Fruit fly (Drosophila melanogaster) whole organism, pupa: ENCODE measurements around the gene Rnb.

Experiments used
- CG10348 ChIP-seq: fragments of 200-800 bp; sonication (Bioruptor generic); IDR thresholded peaks from 2 replicates; pipeline ENCODE4 v1.3.6; 2022; ENCODE audit warnings: missing biosample characterization, missing genetic modification characterization
- CG12605 ChIP-seq: fragments of 200-800 bp; sonication (Bioruptor generic); IDR thresholded peaks from 2 replicates; pipeline ENCODE4 v1.3.6; 2022; ENCODE audit warnings: missing biosample characterization, missing genetic modification characterization
- CG13204 ChIP-seq: fragments of 200-800 bp; sonication (Bioruptor generic); optimal IDR thresholded peaks from 2 replicates; lab custom pipeline; 2018; ENCODE audit warnings: missing biosample characterization, mild to moderate bottlenecking, missing genetic modification characterization, moderate library complexity
- CG14655 ChIP-seq: fragments of 200-800 bp; sonication (Bioruptor generic); optimal IDR thresholded peaks from 3 replicates; lab custom pipeline; 2017; ENCODE audit warnings: mild to moderate bottlenecking, missing biosample characterization, missing genetic modification reagents, missing genetic modification characterization
- CG15710 ChIP-seq: fragments of 200-800 bp; sonication (Bioruptor generic); optimal IDR thresholded peaks from 2 replicates; lab custom pipeline; 2018; ENCODE audit warnings: missing biosample characterization, mild to moderate bottlenecking, missing genetic modification characterization, moderate library complexity
- CG17806 ChIP-seq: fragments of 200-800 bp; sonication (Bioruptor generic); optimal IDR thresholded peaks from 2 replicates; lab custom pipeline; 2018; ENCODE audit warnings: missing biosample characterization, mild to moderate bottlenecking, missing genetic modification characterization, moderate library complexity
- CG32121 ChIP-seq: fragments of 200-800 bp; sonication (Bioruptor generic); IDR thresholded peaks from 2 replicates; pipeline ENCODE4 v1.3.6; 2022; ENCODE audit warnings: missing biosample characterization, missing genetic modification characterization
- CG34367 ChIP-seq: fragments of 200-800 bp; sonication (Bioruptor generic); optimal IDR thresholded peaks from 2 replicates; lab custom pipeline; 2018; ENCODE audit warnings: missing biosample characterization, mild to moderate bottlenecking, missing genetic modification characterization
- CG4496 ChIP-seq: fragments of 200-800 bp; sonication (Bioruptor generic); IDR thresholded peaks from 3 replicates; pipeline ENCODE4 v1.3.6; 2022; ENCODE audit warnings: missing biosample characterization, missing genetic modification characterization
- CG8159 ChIP-seq: fragments of 200-800 bp; sonication (Bioruptor generic); optimal IDR thresholded peaks from 3 replicates; lab custom pipeline; 2018; ENCODE audit warnings: missing biosample characterization, mild to moderate bottlenecking, missing genetic modification characterization, moderate library complexity
- CG8301 ChIP-seq: fragments of 200-800 bp; sonication (Bioruptor generic); optimal IDR thresholded peaks from 2 replicates; lab custom pipeline; 2018; ENCODE audit warnings: missing biosample characterization, mild to moderate bottlenecking, missing genetic modification characterization
- CG9948 ChIP-seq: fragments of 200-800 bp; sonication (Bioruptor generic); optimal IDR thresholded peaks from 2 replicates; lab custom pipeline; 2018; ENCODE audit warnings: missing biosample characterization, mild to moderate bottlenecking, missing genetic modification characterization, moderate library complexity
- D1 ChIP-seq: fragments of 200-800 bp; sonication (Bioruptor generic); optimal IDR thresholded peaks from 2 replicates; lab custom pipeline; 2018; ENCODE audit warnings: missing biosample characterization, mild to moderate bottlenecking, missing genetic modification characterization, moderate library complexity
- EcR ChIP-seq: fragments of 200-800 bp; sonication (Bioruptor generic); optimal IDR thresholded peaks from 3 replicates; lab custom pipeline; 2019; ENCODE audit warnings: missing biosample characterization, missing genetic modification characterization, mild to moderate bottlenecking, moderate library complexity, missing genetic modification reagents
- Ets98B ChIP-seq: fragments of 200-800 bp; sonication (Bioruptor generic); IDR thresholded peaks from 2 replicates; pipeline ENCODE4 v1.3.6; 2022; ENCODE audit warnings: missing biosample characterization, missing genetic modification characterization
- Pif1A ChIP-seq: fragments of 200-800 bp; sonication (Bioruptor generic); optimal IDR thresholded peaks from 3 replicates; lab custom pipeline; 2016; ENCODE audit warnings: missing biosample characterization, missing genetic modification characterization
- Pif1B ChIP-seq: fragments of 200-800 bp; sonication (Bioruptor generic); optimal IDR thresholded peaks from 3 replicates; lab custom pipeline; 2016; ENCODE audit warnings: missing biosample characterization, missing genetic modification characterization
- Snoo ChIP-seq: fragments of 200-800 bp; sonication (Bioruptor generic); optimal IDR thresholded peaks from 3 replicates; lab custom pipeline; 2017; ENCODE audit warnings: missing biosample characterization, mild to moderate bottlenecking, missing genetic modification characterization, inconsistent platforms
- fd96Ca ChIP-seq: fragments of 200-800 bp; sonication (Bioruptor generic); IDR thresholded peaks from 3 replicates; pipeline ENCODE4 v1.3.6; 2022; ENCODE audit warnings: missing biosample characterization, missing genetic modification characterization
- gl ChIP-seq: fragments of 200-800 bp; sonication (Bioruptor generic); optimal IDR thresholded peaks from 2 replicates; lab custom pipeline; 2018; ENCODE audit warnings: missing biosample characterization, mild to moderate bottlenecking, missing genetic modification characterization
- rn ChIP-seq: fragments of 200-800 bp; sonication (Bioruptor generic); IDR thresholded peaks from 2 replicates; pipeline ENCODE4 v1.3.6; 2022; ENCODE audit warnings: missing biosample characterization, missing genetic modification characterization

The Rnb gene

dm6 chr3R:29798966-29799680, at the start of gene Rnb, which contains the start of gene Drice:
Gene Rnb (minus strand): TSS chr3R:29799354.
Gene Drice (plus strand): TSS chr3R:29799658.
- TF ChIP-seq CG34367 (peak; percentile 20), CG15710 (tag; lab: Kevin White, UChicago) (peak; percentile 33), Ets98B (no peak; the same call in 1 of the 2 replicates), fd96Ca (peak; percentile 26; the same call in 1 of the 3 replicates), Pif1A (GFP tag; lab: Kevin White, UChicago) (no peak), EcR (GFP tag; lab: Kevin White, UChicago) (peak; percentile 98), Snoo (tag; lab: Kevin White, UChicago) (peak; percentile 3), CG8159 (tag; lab: Kevin White, UChicago) (peak; percentile 52), CG4496 (GFP tag; lab: Robert Waterston, UW) (peak; percentile 46; the same call in 1 of the 3 replicates), CG9948 (tag; lab: Kevin White, UChicago) (peak; percentile 11), CG10348 (GFP tag; lab: Robert Waterston, UW) (no peak), CG17806 (tag; lab: Kevin White, UChicago) (peak; percentile 9), CG32121 (GFP tag; lab: Robert Waterston, UW) (peak; percentile 21; the same call in 1 of the 2 replicates)

- TF ChIP-seq Snoo (tag; lab: Kevin White, UChicago) (no peak), rn (GFP tag; lab: Robert Waterston, UW) (peak; percentile 65), CG17806 (tag; lab: Kevin White, UChicago) (peak; percentile 49), CG10348 (GFP tag; lab: Robert Waterston, UW) (peak; percentile 64), Pif1B (peak; percentile 68), Pif1A (GFP tag; lab: Kevin White, UChicago) (no peak), EcR (GFP tag; lab: Kevin White, UChicago) (no peak), CG8301 (tag; lab: Kevin White, UChicago) (peak; percentile 83), CG4496 (GFP tag; lab: Robert Waterston, UW) (peak; percentile 90), CG14655 (no peak), Ets98B (peak; percentile 93), CG12605 (GFP tag; lab: Robert Waterston, UW) (peak; percentile 84), CG13204 (GFP tag; lab: Kevin White, UChicago) (no peak), CG8159 (tag; lab: Kevin White, UChicago) (no peak), CG34367 (peak; percentile 70), CG9948 (tag; lab: Kevin White, UChicago) (peak; percentile 51), D1 (tag; lab: Kevin White, UChicago) (no peak), gl (tag; lab: Kevin White, UChicago) (no peak), CG32121 (GFP tag; lab: Robert Waterston, UW) (peak; percentile 80), fd96Ca (peak; percentile 94), CG15710 (tag; lab: Kevin White, UChicago) (peak; percentile 69)
Measured at dm6 chr3R:29847126-29847525, 48.0 kb upstream of the Rnb start.

- TF ChIP-seq CG34367 (no peak), CG4496 (GFP tag; lab: Robert Waterston, UW) (no peak), gl (tag; lab: Kevin White, UChicago) (no peak), Ets98B (peak; percentile 52), CG8159 (tag; lab: Kevin White, UChicago) (no peak), CG10348 (GFP tag; lab: Robert Waterston, UW) (no peak), CG8301 (tag; lab: Kevin White, UChicago) (no peak), CG32121 (GFP tag; lab: Robert Waterston, UW) (0 out of 2 replicates have a peak, but pooled peaks have one; percentile 46), EcR (GFP tag; lab: Kevin White, UChicago) (peak; percentile 61), rn (GFP tag; lab: Robert Waterston, UW) (no peak), Pif1A (GFP tag; lab: Kevin White, UChicago) (no peak), CG12605 (GFP tag; lab: Robert Waterston, UW) (peak; percentile 55; the same call in 1 of the 2 replicates), CG13204 (GFP tag; lab: Kevin White, UChicago) (peak; percentile 18), fd96Ca (no peak), Snoo (tag; lab: Kevin White, UChicago) (peak; percentile 11)
Measured at dm6 chr3R:29841293-29841791, 42.2 kb upstream of the Rnb start, which contains the start of gene Cad99C. Gene Cad99C (plus strand): TSS chr3R:29841657.

DNA sequence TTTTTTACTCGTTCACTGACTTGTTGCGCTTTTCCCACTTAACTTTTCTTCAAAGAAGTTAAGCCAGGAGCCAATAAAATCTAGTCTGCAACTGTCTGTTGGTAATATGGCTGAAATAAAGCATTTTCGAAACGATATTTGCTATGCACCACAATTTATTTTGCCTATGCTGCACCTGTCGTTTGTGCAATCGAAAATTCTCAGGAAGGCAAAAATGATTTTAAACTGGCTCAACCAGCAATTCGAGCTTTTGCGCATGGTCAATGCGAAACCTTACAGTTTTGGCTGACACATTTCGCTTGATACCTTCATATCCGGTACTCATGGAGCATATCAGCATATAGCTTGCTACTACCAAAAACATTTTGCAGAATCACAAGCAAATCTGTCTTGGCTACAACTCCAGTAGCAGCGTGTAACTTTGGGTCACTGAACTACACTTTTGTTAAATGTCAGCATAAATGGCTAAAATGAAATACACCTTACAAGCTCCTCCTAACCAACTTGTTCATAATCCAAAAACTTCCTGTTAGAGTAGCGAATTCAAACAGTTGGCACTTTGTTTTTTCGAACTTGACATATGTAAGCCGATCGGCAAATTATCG, 40.7 kb upstream of the Rnb start:
- TF ChIP-seq CG15710 (tag; lab: Kevin White, UChicago): no peak
- TF ChIP-seq gl (tag; lab: Kevin White, UChicago): no peak
- no peak for TF ChIP-seq CG34367
- no peak for TF ChIP-seq CG12605 (GFP tag; lab: Robert Waterston, UW)
- no peak for TF ChIP-seq Ets98B
- TF ChIP-seq CG8301 (tag; lab: Kevin White, UChicago): no peak
- TF ChIP-seq CG17806 (tag; lab: Kevin White, UChicago): no peak
- TF ChIP-seq CG8159 (tag; lab: Kevin White, UChicago): no peak
- TF ChIP-seq CG4496 (GFP tag; lab: Robert Waterston, UW): no peak
- TF ChIP-seq Pif1B: no peak
- no peak for TF ChIP-seq Pif1A (GFP tag; lab: Kevin White, UChicago)
- no peak for TF ChIP-seq fd96Ca
- no peak for TF ChIP-seq rn (GFP tag; lab: Robert Waterston, UW)
- no peak for TF ChIP-seq Snoo (tag; lab: Kevin White, UChicago)

DNA sequence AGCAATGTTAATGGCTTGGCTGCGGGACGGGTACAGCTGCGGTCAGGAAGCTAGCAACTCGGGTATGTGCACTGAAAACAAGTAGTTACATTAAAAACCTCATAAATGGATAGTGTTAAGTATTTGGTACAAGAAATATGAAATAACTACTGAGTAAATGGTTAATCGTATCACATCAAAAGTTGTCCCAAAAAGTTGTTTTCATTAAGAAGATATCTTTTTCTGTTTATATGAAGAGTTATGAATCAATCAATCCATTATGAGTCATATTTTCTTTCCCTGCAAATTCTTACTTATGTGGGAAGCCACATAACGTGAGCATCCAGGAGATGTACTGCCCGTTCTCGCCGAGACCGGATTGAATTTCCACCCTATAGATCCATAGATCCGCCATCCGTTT, 39.6 kb upstream of the Rnb start:
- TF ChIP-seq CG32121 (GFP tag; lab: Robert Waterston, UW): no peak
- TF ChIP-seq rn (GFP tag; lab: Robert Waterston, UW): no peak
- no peak for TF ChIP-seq fd96Ca
- peak; percentile 69 for TF ChIP-seq CG14655
- no peak for TF ChIP-seq D1 (tag; lab: Kevin White, UChicago)
- TF ChIP-seq Ets98B: no peak
- no peak for TF ChIP-seq CG13204 (GFP tag; lab: Kevin White, UChicago)
- peak; percentile 31 for TF ChIP-seq CG9948 (tag; lab: Kevin White, UChicago)
- TF ChIP-seq Snoo (tag; lab: Kevin White, UChicago): no peak
- TF ChIP-seq CG17806 (tag; lab: Kevin White, UChicago): peak; percentile 22
- TF ChIP-seq CG4496 (GFP tag; lab: Robert Waterston, UW): no peak
- peak; percentile 12 for TF ChIP-seq CG15710 (tag; lab: Kevin White, UChicago)
- TF ChIP-seq CG10348 (GFP tag; lab: Robert Waterston, UW): no peak
- TF ChIP-seq Pif1A (GFP tag; lab: Kevin White, UChicago): peak; percentile 9
- TF ChIP-seq CG12605 (GFP tag; lab: Robert Waterston, UW): no peak
- TF ChIP-seq Pif1B: no peak
- no peak for TF ChIP-seq EcR (GFP tag; lab: Kevin White, UChicago)
- peak; percentile 46 for TF ChIP-seq CG8301 (tag; lab: Kevin White, UChicago)
- peak; percentile 25 for TF ChIP-seq CG34367
- peak; percentile 40 for TF ChIP-seq CG8159 (tag; lab: Kevin White, UChicago)
- peak; percentile 20 for TF ChIP-seq gl (tag; lab: Kevin White, UChicago)
